Worm (Caenorhabditis elegans) whole organism, L3 larva: Measurements from ENCODE around the gene set-11.

ENCODE experiments used
- R02D3.7 ChIP-seq: fragments of 150-350 bp; optimal IDR thresholded peaks from 2 replicates; lab custom pipeline; 2014; ENCODE audit warnings: missing biosample characterization, missing genetic modification characterization
- ZK546.5 ChIP-seq: sonication (generic microtip); optimal IDR thresholded peaks from 2 replicates; lab custom pipeline; 2017; ENCODE audit warnings: missing biosample characterization, missing genetic modification characterization
- aly-2 ChIP-seq: fragments of 150-350 bp; optimal IDR thresholded peaks from 2 replicates; lab custom pipeline; 2014; ENCODE audit warnings: missing biosample characterization, missing genetic modification characterization
- ama-1 ChIP-seq: fragments of 150-350 bp; optimal IDR thresholded peaks from 2 replicates; lab custom pipeline; 2018
- ceh-28 ChIP-seq: fragments of 150-350 bp; optimal IDR thresholded peaks from 2 replicates; lab custom pipeline; 2014; ENCODE audit warnings: missing biosample characterization, missing genetic modification reagents, missing genetic modification characterization
- ceh-9 ChIP-seq: sonication (generic microtip); optimal IDR thresholded peaks from 2 replicates; lab custom pipeline; 2018; ENCODE audit warnings: missing biosample characterization, missing genetic modification characterization
- daf-12 ChIP-seq: fragments of 150-350 bp; optimal IDR thresholded peaks from 2 replicates; lab custom pipeline; 2014; ENCODE audit warnings: missing biosample characterization, missing genetic modification reagents, missing genetic modification characterization
- egl-27 ChIP-seq: sonication (generic microtip); optimal IDR thresholded peaks from 4 replicates; lab custom pipeline; 2017; ENCODE audit warnings: missing biosample characterization, missing genetic modification reagents, missing genetic modification characterization
- egl-5 ChIP-seq: fragments of 150-350 bp; optimal IDR thresholded peaks from 2 replicates; lab custom pipeline; 2017; ENCODE audit warnings: missing biosample characterization, missing genetic modification reagents, missing genetic modification characterization, inconsistent platforms
- elt-2 ChIP-seq: sonication (generic microtip); optimal IDR thresholded peaks from 2 replicates; lab custom pipeline; 2016; ENCODE audit warnings: missing genetic modification reagents, mild to moderate bottlenecking, missing genetic modification characterization, missing compliant biosample characterization
- elt-3 ChIP-seq, 3 experiments: fragments of 150-350 bp in 1 of 3; sonication (generic microtip) in 2 of 3; optimal IDR thresholded peaks; 2 replicates in 2 of 3; 4 replicates in 1 of 3; lab custom pipeline; 2014 to 2017; ENCODE audit warnings: missing biosample characterization in 3 of 3, missing genetic modification characterization in 3 of 3
- eor-1 ChIP-seq, 2 experiments: fragments of 150-350 bp; optimal IDR thresholded peaks; 2 replicates each; lab custom pipeline; 2014 to 2018; ENCODE audit warnings: missing biosample characterization in 2 of 2, missing genetic modification characterization in 2 of 2
- fkh-10 ChIP-seq: sonication (generic microtip); optimal IDR thresholded peaks from 2 replicates; lab custom pipeline; 2017; ENCODE audit warnings: missing biosample characterization, missing genetic modification reagents, missing genetic modification characterization
- fos-1 ChIP-seq: fragments of 150-350 bp; optimal IDR thresholded peaks from 2 replicates; lab custom pipeline; 2014; ENCODE audit warnings: missing biosample characterization, missing genetic modification characterization
- hmg-11 ChIP-seq: sonication (generic microtip); optimal IDR thresholded peaks from 2 replicates; lab custom pipeline; 2016; ENCODE audit warnings: missing genetic modification characterization, missing compliant biosample characterization
- jun-1 ChIP-seq: fragments of 150-350 bp; optimal IDR thresholded peaks from 2 replicates; lab custom pipeline; 2014; ENCODE audit warnings: missing biosample characterization, missing genetic modification reagents, missing genetic modification characterization
- lin-39 ChIP-seq: fragments of 150-350 bp; optimal IDR thresholded peaks from 2 replicates; lab custom pipeline; 2018; ENCODE audit warnings: missing biosample characterization, missing genetic modification reagents, missing genetic modification characterization
- lsy-12 ChIP-seq: sonication (generic microtip); optimal IDR thresholded peaks from 2 replicates; lab custom pipeline; 2016; ENCODE audit warnings: mild to moderate bottlenecking, missing genetic modification characterization, missing compliant biosample characterization
- mml-1 ChIP-seq: fragments of 150-350 bp; sonication (generic microtip); optimal IDR thresholded peaks from 3 replicates; lab custom pipeline; 2014; ENCODE audit warnings: missing biosample characterization, missing genetic modification characterization
- nfya-1 ChIP-seq: sonication (generic microtip); optimal IDR thresholded peaks from 2 replicates; lab custom pipeline; 2017; ENCODE audit warnings: missing genetic modification characterization, mild to moderate bottlenecking, missing compliant biosample characterization, antibody characterized with exemption, moderate library complexity; ENCODE audit not compliant: insufficient read depth
- nhr-11 ChIP-seq: fragments of 150-350 bp; optimal IDR thresholded peaks from 2 replicates; lab custom pipeline; 2014; ENCODE audit warnings: missing biosample characterization, missing genetic modification characterization
- nhr-12 ChIP-seq: fragments of 150-350 bp; optimal IDR thresholded peaks from 2 replicates; lab custom pipeline; 2014; ENCODE audit warnings: missing biosample characterization, missing genetic modification characterization
- nhr-23 ChIP-seq: fragments of 150-350 bp; optimal IDR thresholded peaks from 2 replicates; lab custom pipeline; 2014; ENCODE audit warnings: missing biosample characterization, missing genetic modification reagents, missing genetic modification characterization
- nhr-237 ChIP-seq: fragments of 150-350 bp; optimal IDR thresholded peaks from 2 replicates; lab custom pipeline; 2014; ENCODE audit warnings: missing biosample characterization, missing genetic modification characterization
- nhr-25 ChIP-seq: sonication (generic microtip); optimal IDR thresholded peaks from 2 replicates; lab custom pipeline; 2017; ENCODE audit warnings: missing biosample characterization, missing genetic modification characterization
- nhr-28 ChIP-seq: fragments of 150-350 bp; optimal IDR thresholded peaks from 2 replicates; lab custom pipeline; 2014; ENCODE audit warnings: missing biosample characterization, missing genetic modification characterization
- pqm-1 ChIP-seq: fragments of 150-350 bp; optimal IDR thresholded peaks from 2 replicates; lab custom pipeline; 2017; ENCODE audit warnings: missing biosample characterization, missing genetic modification characterization, inconsistent platforms
- sea-2 ChIP-seq: fragments of 150-350 bp; sonication (generic microtip); optimal IDR thresholded peaks from 4 replicates; lab custom pipeline; 2014; ENCODE audit warnings: missing biosample characterization, missing genetic modification reagents, missing genetic modification characterization
- tbx-2 ChIP-seq: sonication (generic microtip); optimal IDR thresholded peaks from 2 replicates; lab custom pipeline; 2016; ENCODE audit warnings: mild to moderate bottlenecking, missing genetic modification characterization, missing compliant biosample characterization
- zag-1 ChIP-seq: fragments of 150-350 bp; optimal IDR thresholded peaks from 2 replicates; lab custom pipeline; 2014; ENCODE audit warnings: missing biosample characterization, missing genetic modification characterization
- ztf-11 ChIP-seq: fragments of 150-350 bp; optimal IDR thresholded peaks from 2 replicates; lab custom pipeline; 2014; ENCODE audit warnings: missing biosample characterization, missing genetic modification characterization
- ztf-4 ChIP-seq: fragments of 150-350 bp; optimal IDR thresholded peaks from 2 replicates; lab custom pipeline; 2014; ENCODE audit warnings: missing biosample characterization, missing genetic modification characterization

The set-11 gene

ce11 chrII:2710919-2711318 lies 18.5 kb upstream of the set-11 start, which contains the start of gene T05A8.2:
Gene T05A8.2, minus strand, starts transcription at chrII:2711019.
- TF ChIP-seq fkh-10 (no peak), aly-2 (tag; lab: Kevin White, UChicago) (no peak), elt-3 (tag; optimal IDR thresholded peaks at IDR 0.05; lab: Kevin White, UChicago) (no peak), nhr-12 (tag; lab: Kevin White, UChicago) (no peak), egl-5 (tag; lab: Kevin White, UChicago) (no peak), egl-27 (tag; lab: Kevin White, UChicago) (no peak), fos-1 (tag; lab: Kevin White, UChicago) (no peak), nhr-28 (tag; lab: Kevin White, UChicago) (no peak), daf-12 (tag; lab: Kevin White, UChicago) (no peak), tbx-2 (tag; lab: Kevin White, UChicago) (no peak), nhr-237 (no peak), zag-1 (tag; lab: Kevin White, UChicago) (no peak)

- no peak for TF ChIP-seq R02D3.7 (tag; lab: Kevin White, UChicago)
- no peak for TF ChIP-seq elt-3 (tag; optimal IDR thresholded peaks at IDR 0.05; lab: Kevin White, UChicago)
- TF ChIP-seq ztf-4 (tag; lab: Kevin White, UChicago): no peak
- TF ChIP-seq sea-2 (GFP tag; lab: Kevin White, UChicago): no peak
- TF ChIP-seq eor-1 (tag; optimal IDR thresholded peaks at IDR 0.05; lab: Kevin White, UChicago): no peak
These were observed 17.6 kb upstream of the set-11 start, which contains the start of gene T05A8.1 for ce11 chrII:2709942-2710341. Gene T05A8.1, minus strand, starts transcription at chrII:2710042.

- TF ChIP-seq ZK546.5 (tag; lab: Kevin White, UChicago) (no peak), lin-39 (tag; lab: Kevin White, UChicago) (peak; percentile 16), aly-2 (tag; lab: Kevin White, UChicago) (no peak), R02D3.7 (tag; lab: Kevin White, UChicago) (no peak), pqm-1 (tag; lab: Kevin White, UChicago) (no peak), nfya-1 (tag; lab: Kevin White, UChicago) (no peak), elt-3 (tag; optimal IDR thresholded peaks at IDR 0.05; lab: Kevin White, UChicago) (no peak), elt-2 (tag; lab: Kevin White, UChicago) (peak; percentile 23), egl-5 (tag; lab: Kevin White, UChicago) (peak; percentile 15)
These were observed 15.5 kb upstream of the set-11 start, which contains the start of gene Y47G7B.2 for ce11 chrII:2707872-2708271. Gene Y47G7B.2, minus strand, starts transcription at chrII:2708014.

ce11 chrII:2705200-2705599 lies 12.8 kb upstream of the set-11 start, which contains the start of gene srh-128:
Gene srh-128, minus strand, starts transcription at chrII:2705300.
- TF ChIP-seq ama-1 (no peak), R02D3.7 (tag; lab: Kevin White, UChicago) (no peak), egl-27 (tag; lab: Kevin White, UChicago) (no peak), fkh-10 (no peak), hmg-11 (tag; lab: Kevin White, UChicago) (no peak), lsy-12 (tag; lab: Kevin White, UChicago) (no peak), jun-1 (tag; lab: Kevin White, UChicago) (no peak), nfya-1 (tag; lab: Kevin White, UChicago) (no peak)

ce11 chrII:2702757-2703156 lies 10.4 kb upstream of the set-11 start, which contains the start of gene sri-60:
Gene sri-60, minus strand, starts transcription at chrII:2702857.
- TF ChIP-seq ztf-4 (tag; lab: Kevin White, UChicago) (no peak), daf-12 (tag; lab: Kevin White, UChicago) (no peak), nhr-11 (no peak), nhr-23 (no peak), lsy-12 (tag; lab: Kevin White, UChicago) (no peak), lin-39 (tag; lab: Kevin White, UChicago) (no peak), sea-2 (GFP tag; lab: Kevin White, UChicago) (no peak), ceh-9 (tag; lab: Kevin White, UChicago) (no peak), hmg-11 (tag; lab: Kevin White, UChicago) (no peak), fkh-10 (no peak), elt-3 (tag; optimal IDR thresholded peaks at IDR 0.05; lab: Kevin White, UChicago) (no peak), mml-1 (tag; lab: Kevin White, UChicago) (no peak), egl-27 (tag; lab: Kevin White, UChicago) (no peak), ceh-28 (no peak), nhr-25 (tag; lab: Kevin White, UChicago) (no peak), aly-2 (tag; lab: Kevin White, UChicago) (no peak), nhr-12 (tag; lab: Kevin White, UChicago) (no peak), ztf-11 (tag; lab: Kevin White, UChicago) (no peak), R02D3.7 (tag; lab: Kevin White, UChicago) (no peak)
- TF ChIP-seq, all 47 proteins: peak for 0
